Worm (Caenorhabditis elegans) whole organism, late embryonic: ENCODE results near the gene duo-1.
A peak's percentile ranks its signal among the peaks of the same experiment; 100 is the strongest.

Source experiments
- K02D7.2 ChIP-seq: sonication (generic microtip); optimal IDR thresholded peaks from 2 replicates; lab custom pipeline; 2017; ENCODE audit warnings: mild to moderate bottlenecking, missing genetic modification characterization, missing compliant biosample characterization
- T23F11.4 ChIP-seq: fragments of 200-800 bp; sonication (Bioruptor generic); optimal IDR thresholded peaks from 2 replicates; lab custom pipeline; 2018; ENCODE audit warnings: mild to moderate bottlenecking, missing genetic modification characterization, missing compliant biosample characterization
- Y22D7AL.16 ChIP-seq: sonication (generic microtip); optimal IDR thresholded peaks from 2 replicates; lab custom pipeline; 2016; ENCODE audit warnings: missing genetic modification characterization, missing compliant biosample characterization
- ahr-1 ChIP-seq: sonication (generic microtip); optimal IDR thresholded peaks from 2 replicates; lab custom pipeline; 2016; ENCODE audit warnings: missing genetic modification characterization, missing compliant biosample characterization
- ama-1 ChIP-seq: fragments of 150-350 bp; optimal IDR thresholded peaks from 2 replicates; lab custom pipeline; 2014
- ceh-18 ChIP-seq: sonication (generic microtip); optimal IDR thresholded peaks from 2 replicates; lab custom pipeline; 2016; ENCODE audit warnings: missing genetic modification characterization, missing compliant biosample characterization
- ceh-19 ChIP-seq: fragments of 200-800 bp; sonication (Bioruptor generic); optimal IDR thresholded peaks from 2 replicates; lab custom pipeline; 2018; ENCODE audit warnings: mild to moderate bottlenecking, missing genetic modification characterization, missing compliant biosample characterization
- ceh-2 ChIP-seq: sonication (generic microtip); optimal IDR thresholded peaks from 2 replicates; lab custom pipeline; 2016; ENCODE audit warnings: missing genotype, missing genetic modification characterization, missing compliant biosample characterization
- ceh-30 ChIP-seq: fragments of 150-350 bp; optimal IDR thresholded peaks from 2 replicates; lab custom pipeline; 2014; ENCODE audit warnings: missing biosample characterization, missing genetic modification characterization
- ceh-31 ChIP-seq: sonication (generic microtip); optimal IDR thresholded peaks from 2 replicates; lab custom pipeline; 2016; ENCODE audit warnings: missing genetic modification characterization, missing compliant biosample characterization
- ceh-34 ChIP-seq: sonication (generic microtip); optimal IDR thresholded peaks from 2 replicates; lab custom pipeline; 2016; ENCODE audit warnings: mild to moderate bottlenecking, missing genetic modification characterization, missing compliant biosample characterization
- ceh-45 ChIP-seq: fragments of 200-800 bp; sonication (Bioruptor generic); IDR thresholded peaks from 2 replicates; pipeline ENCODE4 v1.3.6; 2022; ENCODE audit warnings: missing genetic modification reagents, missing genetic modification characterization, missing compliant biosample characterization
- ceh-6 ChIP-seq: fragments of 200-800 bp; sonication (Bioruptor generic); optimal IDR thresholded peaks from 2 replicates; lab custom pipeline; 2018; ENCODE audit warnings: mild to moderate bottlenecking, missing genetic modification characterization, missing compliant biosample characterization
- ceh-9 ChIP-seq: sonication (generic microtip); optimal IDR thresholded peaks from 2 replicates; lab custom pipeline; 2016; ENCODE audit warnings: mild to moderate bottlenecking, missing genetic modification characterization, inconsistent platforms, missing compliant biosample characterization
- che-1 ChIP-seq: sonication (generic microtip); optimal IDR thresholded peaks from 2 replicates; lab custom pipeline; 2016; ENCODE audit warnings: mild to moderate bottlenecking, missing genetic modification characterization, missing compliant biosample characterization
- dve-1 ChIP-seq: sonication (generic microtip); optimal IDR thresholded peaks from 2 replicates; lab custom pipeline; 2017; ENCODE audit warnings: antibody characterized with exemption, mild to moderate bottlenecking, missing genetic modification characterization, missing compliant biosample characterization
- elt-2 ChIP-seq: sonication (generic microtip); optimal IDR thresholded peaks from 2 replicates; lab custom pipeline; 2016; ENCODE audit warnings: missing genetic modification reagents, missing genetic modification characterization, missing compliant biosample characterization
- eyg-1 ChIP-seq: sonication (generic microtip); optimal IDR thresholded peaks from 2 replicates; lab custom pipeline; 2016; ENCODE audit warnings: missing genotype, missing genetic modification characterization, missing compliant biosample characterization
- fax-1 ChIP-seq: sonication (generic microtip); optimal IDR thresholded peaks from 2 replicates; lab custom pipeline; 2016; ENCODE audit warnings: missing genotype, missing genetic modification characterization, missing compliant biosample characterization
- fkh-6 ChIP-seq: sonication (generic microtip); optimal IDR thresholded peaks from 2 replicates; lab custom pipeline; 2016; ENCODE audit warnings: missing genetic modification characterization, missing compliant biosample characterization
- gmeb-2 ChIP-seq: sonication (generic microtip); optimal IDR thresholded peaks from 2 replicates; lab custom pipeline; 2016; ENCODE audit warnings: missing genetic modification characterization, inconsistent platforms, missing compliant biosample characterization
- hlh-13 ChIP-seq: fragments of 200-800 bp; sonication (Bioruptor generic); optimal IDR thresholded peaks from 2 replicates; lab custom pipeline; 2018; ENCODE audit warnings: mild to moderate bottlenecking, missing genetic modification characterization, missing compliant biosample characterization
- hlh-15 ChIP-seq: sonication (generic microtip); optimal IDR thresholded peaks from 2 replicates; lab custom pipeline; 2016; ENCODE audit warnings: missing genetic modification characterization, missing compliant biosample characterization
- hlh-30 ChIP-seq: sonication (generic microtip); optimal IDR thresholded peaks from 2 replicates; lab custom pipeline; 2017; ENCODE audit warnings: antibody characterized with exemption, missing genetic modification characterization, missing compliant biosample characterization; ENCODE audit not compliant: insufficient read depth
- hlh-8 ChIP-seq: sonication (generic microtip); optimal IDR thresholded peaks from 2 replicates; lab custom pipeline; 2016; ENCODE audit warnings: missing genotype, missing genetic modification characterization, missing compliant biosample characterization
- lim-6 ChIP-seq: sonication (generic microtip); optimal IDR thresholded peaks from 2 replicates; lab custom pipeline; 2016; ENCODE audit warnings: missing genetic modification characterization, missing compliant biosample characterization
- lin-11 ChIP-seq: fragments of 200-800 bp; sonication (Bioruptor generic); optimal IDR thresholded peaks from 2 replicates; lab custom pipeline; 2018; ENCODE audit warnings: mild to moderate bottlenecking, missing genetic modification characterization, missing compliant biosample characterization
- madf-2 ChIP-seq: sonication (generic microtip); optimal IDR thresholded peaks from 2 replicates; lab custom pipeline; 2017; ENCODE audit warnings: missing genetic modification characterization, missing compliant biosample characterization
- nfya-1 ChIP-seq: sonication (generic microtip); optimal IDR thresholded peaks from 2 replicates; lab custom pipeline; 2017; ENCODE audit warnings: missing genetic modification characterization, mild to moderate bottlenecking, missing compliant biosample characterization, antibody characterized with exemption, moderate library complexity
- nhr-11 ChIP-seq: fragments of 150-350 bp; optimal IDR thresholded peaks from 2 replicates; lab custom pipeline; 2014; ENCODE audit warnings: missing biosample characterization, missing genetic modification characterization
- nhr-232 ChIP-seq: sonication (generic microtip); optimal IDR thresholded peaks from 2 replicates; lab custom pipeline; 2016; ENCODE audit warnings: missing genetic modification characterization, missing compliant biosample characterization
- pax-1 ChIP-seq: fragments of 150-350 bp; optimal IDR thresholded peaks from 2 replicates; lab custom pipeline; 2014; ENCODE audit warnings: missing biosample characterization, missing genetic modification characterization
- pha-4 ChIP-seq: fragments of 150-350 bp; optimal IDR thresholded peaks from 2 replicates; lab custom pipeline; 2018; ENCODE audit warnings: missing biosample characterization, missing genetic modification reagents, missing genetic modification characterization
- pqm-1 ChIP-seq: sonication (generic microtip); optimal IDR thresholded peaks from 2 replicates; lab custom pipeline; 2016; ENCODE audit warnings: missing genetic modification characterization, missing compliant biosample characterization
- pros-1 ChIP-seq: fragments of 150-350 bp; optimal IDR thresholded peaks from 2 replicates; lab custom pipeline; 2014; ENCODE audit warnings: missing biosample characterization, missing genetic modification reagents, missing genetic modification characterization
- rnt-1 ChIP-seq: sonication (generic microtip); optimal IDR thresholded peaks from 2 replicates; lab custom pipeline; 2016; ENCODE audit warnings: missing genetic modification characterization, missing compliant biosample characterization
- sox-2 ChIP-seq: fragments of 200-800 bp; sonication (Bioruptor generic); IDR thresholded peaks from 2 replicates; pipeline ENCODE4 v1.3.6; 2022; ENCODE audit warnings: missing genetic modification reagents, missing genetic modification characterization, missing compliant biosample characterization
- syd-9 ChIP-seq: sonication (generic microtip); optimal IDR thresholded peaks from 2 replicates; lab custom pipeline; 2016; ENCODE audit warnings: mild to moderate bottlenecking, missing genetic modification characterization, moderate library complexity, missing compliant biosample characterization
- tbx-7 ChIP-seq: sonication (generic microtip); optimal IDR thresholded peaks from 2 replicates; lab custom pipeline; 2016; ENCODE audit warnings: missing genotype, missing genetic modification characterization, missing compliant biosample characterization
- zip-5 ChIP-seq: sonication (generic microtip); optimal IDR thresholded peaks from 2 replicates; lab custom pipeline; 2016; ENCODE audit warnings: missing genetic modification characterization, missing compliant biosample characterization
- ztf-16 ChIP-seq: sonication (generic microtip); optimal IDR thresholded peaks from 2 replicates; lab custom pipeline; 2017; ENCODE audit warnings: missing genetic modification characterization, missing compliant biosample characterization

The duo-1 gene

ce11 chrV:11532535-11532853, 21.9 kb upstream of the duo-1 start:
- TF ChIP-seq ceh-30 (tag; lab: Kevin White, UChicago) (no peak), ceh-2 (tag; lab: Kevin White, UChicago) (no peak), elt-2 (tag; lab: Kevin White, UChicago) (no peak), hlh-8 (tag; lab: Kevin White, UChicago) (no peak), lim-6 (tag; lab: Kevin White, UChicago) (no peak), che-1 (tag; lab: Kevin White, UChicago) (no peak)

ce11 chrV:11532964-11533363, 21.5 kb upstream of the duo-1 start:
- TF ChIP-seq ztf-16 (tag; lab: Kevin White, UChicago), result no peak
- no peak for TF ChIP-seq pha-4 (tag; lab: Kevin White, UChicago)
- TF ChIP-seq ceh-34 (tag; lab: Kevin White, UChicago), result no peak
- TF ChIP-seq eyg-1 (tag; lab: Kevin White, UChicago), result no peak
- TF ChIP-seq pros-1 (tag; lab: Kevin White, UChicago), result no peak
- no peak for TF ChIP-seq ceh-30 (tag; lab: Kevin White, UChicago)
- no peak for TF ChIP-seq K02D7.2
- TF ChIP-seq ceh-6, result no peak
- TF ChIP-seq hlh-13 (GFP tag; lab: Kevin White, UChicago), result no peak
- no peak for TF ChIP-seq syd-9
- no peak for TF ChIP-seq hlh-30
- TF ChIP-seq dve-1, result no peak
- no peak for TF ChIP-seq pqm-1 (tag; lab: Kevin White, UChicago)
- no peak for TF ChIP-seq ceh-45
- no peak for TF ChIP-seq ceh-19 (GFP tag; lab: Kevin White, UChicago)

ce11 chrV:11533365-11533949, 21.0 kb upstream of the duo-1 start:
- TF ChIP-seq ahr-1 (no peak), madf-2 (no peak), nhr-232 (tag; lab: Kevin White, UChicago) (no peak), sox-2 (GFP tag; lab: Robert Waterston, UW) (no peak)

ce11 chrV:11534495-11535189, 19.8 kb upstream of the duo-1 start:
- TF ChIP-seq elt-2 (tag; lab: Kevin White, UChicago) (peak; percentile 67), tbx-7 (tag; lab: Kevin White, UChicago) (no peak), ceh-31 (tag; lab: Kevin White, UChicago) (no peak)
- TF ChIP-seq, all 69 proteins: peak for 1

ce11 chrV:11535504-11536062, 18.8 kb upstream of the duo-1 start:
- peak; percentile 3 for TF ChIP-seq nfya-1
- no peak for TF ChIP-seq fax-1 (tag; lab: Kevin White, UChicago)
- TF ChIP-seq ama-1 (lab: Kevin White, UChicago), result no peak
- no peak for TF ChIP-seq lin-11 (tag; lab: Kevin White, UChicago)
- peak; percentile 25 for TF ChIP-seq ceh-18 (tag; lab: Kevin White, UChicago)
- TF ChIP-seq lim-6 (tag; lab: Kevin White, UChicago), result no peak
- no peak for TF ChIP-seq zip-5
- TF ChIP-seq ceh-19 (GFP tag; lab: Kevin White, UChicago), result no peak
- TF ChIP-seq che-1 (tag; lab: Kevin White, UChicago), result no peak
- no peak for TF ChIP-seq nhr-11
- no peak for TF ChIP-seq gmeb-2 (tag; lab: Kevin White, UChicago)
- TF ChIP-seq K02D7.2, result no peak
- no peak for TF ChIP-seq eyg-1 (tag; lab: Kevin White, UChicago)
- TF ChIP-seq Y22D7AL.16, result no peak
- TF ChIP-seq fkh-6 (tag; lab: Kevin White, UChicago), result no peak
- no peak for TF ChIP-seq syd-9
- no peak for TF ChIP-seq pax-1 (tag; lab: Kevin White, UChicago)
- TF ChIP-seq T23F11.4 (GFP tag; lab: Kevin White, UChicago), result no peak
- no peak for TF ChIP-seq ceh-9 (tag; lab: Kevin White, UChicago)
- no peak for TF ChIP-seq hlh-15
- peak; percentile 33 for TF ChIP-seq rnt-1
- no peak for TF ChIP-seq sox-2 (GFP tag; lab: Robert Waterston, UW)
- TF ChIP-seq tbx-7 (tag; lab: Kevin White, UChicago), result no peak
